Fruit fly (Drosophila melanogaster): ENCODE results near the gene futsch.

futsch gene

dm6 chrX:1482840-1483518 lies 74.1 kb downstream of the futsch start, which contains the start of the genes sta and inc:
sta (minus strand) TSS chrX:1483413.
inc (plus strand) TSS chrX:1483479.
- TF ChIP-seq Meics (GFP tag; optimal IDR thresholded peaks at IDR 0.05) (peak; percentile 87), Hr78 (GFP tag; optimal IDR thresholded peaks at IDR 0.05) (no peak), oc (tag; optimal IDR thresholded peaks at IDR 0.05) (peak; percentile 65), Six4 (GFP tag; optimal IDR thresholded peaks at IDR 0.05) (peak; percentile 22), grau (tag; optimal IDR thresholded peaks at IDR 0.05) (peak; percentile 61), CG4404 (GFP tag; IDR thresholded peaks at IDR 0.05) (no peak), CG18011 (GFP tag; optimal IDR thresholded peaks at IDR 0.05) (peak; percentile 38), jigr1 (GFP tag; IDR thresholded peaks at IDR 0.05) (no peak), Ada2b (GFP tag; IDR thresholded peaks at IDR 0.05) (peak; percentile 10; the same call in 1 of the 2 replicates), CG6791 (GFP tag; IDR thresholded peaks at IDR 0.05; ENCODE audit: partially characterized antibody) (peak; percentile 61; the same call in 2 of the 3 replicates), fd96Cb (tag; optimal IDR thresholded peaks at IDR 0.05) (no peak), Hand (GFP tag; optimal IDR thresholded peaks at IDR 0.05) (peak; percentile 80), Dip2 (GFP tag; IDR thresholded peaks at IDR 0.05) (no peak), stwl (tag; optimal IDR thresholded peaks at IDR 0.05) (peak; percentile 62), chinmo (GFP tag; IDR thresholded peaks at IDR 0.05; ENCODE audit: partially characterized antibody) (peak; percentile 69; the same call in 2 of the 4 replicates), CG10209 (GFP tag; optimal IDR thresholded peaks at IDR 0.05) (peak; percentile 69), CG8281 (tag; optimal IDR thresholded peaks at IDR 0.05) (no peak), sc (optimal IDR thresholded peaks at IDR 0.05) (no peak), sc (GFP tag; optimal IDR thresholded peaks at IDR 0.05) (peak; percentile 31), CG31388 (GFP tag; optimal IDR thresholded peaks at IDR 0.05) (peak; percentile 2), Kr (GFP tag; optimal IDR thresholded peaks at IDR 0.05) (no peak), CG33213 (GFP tag; optimal IDR thresholded peaks at IDR 0.05) (peak; percentile 88), CG1529 (GFP tag; optimal IDR thresholded peaks at IDR 0.05) (peak; percentile 31), CG17186 (GFP tag; optimal IDR thresholded peaks at IDR 0.05) (peak; percentile 84), Med (GFP tag) (peak; percentile 97), CG16863 (GFP tag; optimal IDR thresholded peaks at IDR 0.05) (no peak), fru (optimal IDR thresholded peaks at IDR 0.05) (no peak), amos (GFP tag; IDR thresholded peaks at IDR 0.05; ENCODE audit: partially characterized antibody) (peak; percentile 68), pzg (GFP tag; optimal IDR thresholded peaks at IDR 0.05) (peak; percentile 98), CG17568 (GFP tag; optimal IDR thresholded peaks at IDR 0.05) (no peak), Eip74EF (GFP tag; optimal IDR thresholded peaks at IDR 0.05) (peak in 1 of 2 experiments; percentile 90), gsb (GFP tag; IDR thresholded peaks at IDR 0.05) (no peak; the same call in 1 of the 2 replicates), pan (optimal IDR thresholded peaks at IDR 0.05) (no peak), pan (GFP tag; optimal IDR thresholded peaks at IDR 0.05 in 1 of 2, IDR thresholded peaks at IDR 0.05 in 1 of 2) (peak in 1 of 2 experiments; percentile 42), CG12744 (GFP tag; optimal IDR thresholded peaks at IDR 0.05) (no peak), tna (GFP tag; IDR thresholded peaks at IDR 0.05; ENCODE audit: partially characterized antibody) (no peak), ewg (GFP tag; optimal IDR thresholded peaks at IDR 0.05) (peak; percentile 72), Dbx (GFP tag; IDR thresholded peaks at IDR 0.05) (peak; percentile 80), ftz-f1 (GFP tag; optimal IDR thresholded peaks at IDR 0.05) (no peak), btn (GFP tag; optimal IDR thresholded peaks at IDR 0.05) (peak; percentile 38), twi (tag; optimal IDR thresholded peaks at IDR 0.05) (peak; percentile 17), dm (GFP tag; optimal IDR thresholded peaks at IDR 0.05) (peak; percentile 90), jumu (GFP tag; optimal IDR thresholded peaks at IDR 0.05) (peak; percentile 7), Antp (GFP tag; optimal IDR thresholded peaks at IDR 0.05) (peak; percentile 31), az2 (GFP tag; optimal IDR thresholded peaks at IDR 0.05) (no peak), CG8478 (optimal IDR thresholded peaks at IDR 0.05) (no peak), maf-S (GFP tag; optimal IDR thresholded peaks at IDR 0.05) (peak; percentile 24), seq (GFP tag; IDR thresholded peaks at IDR 0.05) (peak; percentile 41; the same call in 1 of the 2 replicates), ken (GFP tag; IDR thresholded peaks at IDR 0.05) (peak; percentile 67; the same call in 1 of the 3 replicates), CG7745 (tag; optimal IDR thresholded peaks at IDR 0.05) (peak; percentile 26)

Data from whole organism, embryonic.